Fruit fly (Drosophila melanogaster) ovary, adult (tissue): ENCODE measurements around the gene MED17.

Source experiments
- CG17801 ChIP-seq: fragments of 200-800 bp; optimal IDR thresholded peaks from 2 replicates; lab custom pipeline; 2019; ENCODE audit warnings: missing biosample characterization, mild to moderate bottlenecking, missing genetic modification characterization, moderate library complexity; ENCODE audit not compliant: partially characterized antibody

Gene MED17

dm6 chr3R:18220211-18220749 is 31.4 kb downstream of the MED17 start, which contains the start of the genes CG7988 and CG7183:
CG7988 (plus strand) TSS chr3R:18220526.
CG7183 (minus strand) TSS chr3R:18220699.
- peak; percentile 98 for TF ChIP-seq CG17801 (GFP tag; lab: Kevin White, UChicago)

DNA sequence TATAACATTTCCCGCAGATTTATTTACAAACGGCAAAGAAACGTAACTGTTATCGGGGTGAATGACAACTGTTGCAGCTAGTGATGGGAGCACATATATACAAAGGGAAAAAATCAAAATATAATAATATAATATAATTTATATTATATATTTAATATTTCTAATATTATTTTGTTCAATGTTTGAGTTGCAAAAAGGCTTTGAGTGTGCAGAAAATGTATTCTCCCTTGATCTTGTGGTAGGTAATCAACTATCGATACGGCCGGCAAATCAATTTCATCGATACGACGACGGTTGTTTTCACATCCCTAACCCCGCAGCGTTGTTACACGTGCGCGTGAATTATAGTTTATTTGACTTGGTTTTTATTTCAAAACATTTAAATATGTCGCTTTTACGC is 34.6 kb downstream of the MED17 start, which contains the start of the genes mTerf5 and Non3:
mTerf5 (minus strand) TSS at position 249 of the 400 bp plus-strand sequence.
Non3 (plus strand) TSS at position 289 of the 400 bp plus-strand sequence.
- peak; percentile 73 for TF ChIP-seq CG17801 (GFP tag; lab: Kevin White, UChicago)

DNA sequence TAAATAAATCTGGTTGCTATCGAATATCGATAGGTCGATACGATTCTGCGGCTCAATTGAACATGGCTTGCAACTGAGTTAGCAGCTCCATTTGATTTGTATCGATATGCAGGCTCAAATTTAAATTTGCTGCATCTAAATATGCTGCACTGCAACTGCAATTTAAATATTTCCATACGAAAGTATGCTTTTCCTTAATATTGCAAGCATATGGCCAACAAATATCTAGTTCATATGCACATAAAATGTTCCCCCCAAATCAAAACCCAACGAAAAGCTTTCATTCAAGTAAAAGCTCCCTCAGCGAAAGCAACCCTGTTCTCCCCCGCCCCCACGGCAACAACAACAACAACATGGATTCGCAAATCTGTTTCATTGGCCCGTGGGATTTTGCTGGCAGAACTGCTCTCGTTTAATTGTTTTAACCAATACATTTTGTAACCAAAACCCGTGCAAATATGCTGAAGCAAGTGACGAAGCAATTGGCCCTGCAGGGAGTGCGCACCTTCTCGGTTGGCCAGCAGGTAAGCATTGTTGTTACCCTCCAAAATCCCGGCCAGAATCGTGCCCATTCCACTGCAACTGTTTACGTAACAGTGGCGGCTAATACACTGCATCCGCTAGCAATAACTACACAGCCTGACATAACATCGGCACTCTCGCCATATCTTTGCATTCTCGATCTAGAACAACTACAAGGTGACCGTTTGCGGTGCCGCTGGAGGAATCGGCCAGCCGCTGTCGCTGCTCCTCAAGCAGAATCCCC is 37.4 kb downstream of the MED17 start, which contains the start of the genes CG7168 and Mdh2:
CG7168 (minus strand) TSS at position 40 of the 766 bp plus-strand sequence.
Mdh2 (plus strand) TSS at position 354 of the 766 bp plus-strand sequence.
- TF ChIP-seq CG17801 (GFP tag; lab: Kevin White, UChicago) = peak; percentile 12

DNA sequence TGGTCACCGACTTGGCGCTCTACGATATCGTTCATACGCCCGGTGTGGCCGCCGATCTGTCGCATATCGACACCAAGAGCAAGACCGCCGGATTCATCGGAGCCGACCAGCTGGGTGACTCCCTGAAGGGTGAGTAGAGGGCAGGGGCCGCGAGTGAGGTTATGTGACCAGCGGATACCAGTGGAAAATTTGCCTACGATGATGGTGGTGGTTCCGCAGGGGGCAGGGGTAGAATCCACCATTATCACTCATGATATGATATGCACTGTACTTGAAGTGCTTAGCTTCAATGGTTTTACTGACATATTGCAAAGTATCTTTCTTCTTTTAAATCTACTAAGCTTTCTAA is 37.9 kb downstream of the MED17 start:
- no peak for TF ChIP-seq CG17801 (GFP tag; lab: Kevin White, UChicago)

dm6 chr3R:18227385-18227784 is 38.5 kb downstream of the MED17 start:
- no peak for TF ChIP-seq CG17801 (GFP tag; lab: Kevin White, UChicago)

DNA sequence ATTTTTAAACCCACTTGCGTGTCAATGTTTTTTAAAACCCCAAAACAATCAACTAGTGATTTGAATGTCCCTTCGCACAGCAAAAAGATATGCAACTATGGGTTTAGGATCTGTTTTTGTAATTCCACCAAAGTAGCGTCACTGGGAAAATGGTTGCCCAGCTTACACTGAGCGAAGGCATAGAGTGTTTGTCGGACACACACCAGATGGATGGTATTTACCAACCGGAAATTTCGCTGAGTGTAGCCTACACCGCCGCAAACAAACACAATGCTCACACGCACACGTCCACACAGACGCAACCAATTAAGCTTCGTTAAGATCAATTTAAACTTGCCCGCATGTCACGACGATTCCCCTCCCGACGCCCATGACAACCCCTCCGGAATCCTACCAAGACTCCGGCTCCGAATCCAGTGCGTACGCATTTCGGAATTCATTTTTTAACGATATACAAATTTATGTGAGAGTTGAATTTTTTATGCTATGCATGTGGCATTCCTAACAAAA is 39.9 kb downstream of the MED17 start:
- TF ChIP-seq CG17801 (GFP tag; lab: Kevin White, UChicago) = no peak

dm6 chr3R:18230229-18230628 is 41.4 kb downstream of the MED17 start:
- no peak for TF ChIP-seq CG17801 (GFP tag; lab: Kevin White, UChicago)

dm6 chr3R:18232187-18232586 is 43.3 kb downstream of the MED17 start:
- no peak for TF ChIP-seq CG17801 (GFP tag; lab: Kevin White, UChicago)

- TF ChIP-seq CG17801 (GFP tag; lab: Kevin White, UChicago) = no peak
Observed at dm6 chr3R:18234699-18235257, 45.9 kb downstream of the MED17 start.

DNA sequence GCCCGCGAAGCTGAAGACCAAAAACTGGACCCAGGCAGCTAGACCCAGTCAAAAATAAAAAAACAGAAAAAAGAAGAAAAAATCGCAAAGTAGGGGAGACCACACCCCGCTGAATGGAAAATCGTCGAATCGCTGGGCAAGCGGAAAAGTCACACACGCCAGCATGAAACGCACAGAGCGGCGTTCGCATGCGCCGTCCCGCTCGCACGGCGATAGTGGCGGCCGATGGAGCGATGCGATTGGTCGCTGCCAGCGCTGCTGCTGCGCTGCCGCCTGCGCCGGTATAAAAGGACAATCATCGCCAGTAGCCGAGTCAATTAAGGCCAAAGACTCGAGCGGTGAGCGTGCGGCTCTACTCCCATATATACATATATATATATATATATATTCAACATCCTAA is 47.0 kb downstream of the MED17 start, which contains the start of gene repo:
repo (plus strand) TSS at position 314 of the 400 bp plus-strand sequence.
- TF ChIP-seq CG17801 (GFP tag; lab: Kevin White, UChicago) = no peak
